Worm (Caenorhabditis elegans) whole organism, L1 larva: ENCODE data around the gene bath-15.

Experiments
- C04F5.9 ChIP-seq: sonication (generic microtip); optimal IDR thresholded peaks from 2 replicates; lab custom pipeline; 2016; ENCODE audit warnings: missing genetic modification characterization, missing compliant biosample characterization
- C16A3.4 ChIP-seq: fragments of 150-350 bp; optimal IDR thresholded peaks from 2 replicates; lab custom pipeline; 2014; ENCODE audit warnings: missing biosample characterization, missing genetic modification characterization
- C34B4.2 ChIP-seq: sonication (generic microtip); optimal IDR thresholded peaks from 2 replicates; lab custom pipeline; 2017; ENCODE audit warnings: mild to moderate bottlenecking, missing genetic modification characterization, missing compliant biosample characterization
- F16B12.6 ChIP-seq: fragments of 150-350 bp; optimal IDR thresholded peaks from 2 replicates; lab custom pipeline; 2014; ENCODE audit warnings: missing biosample characterization, missing genetic modification characterization
- ama-1 ChIP-seq: fragments of 150-350 bp; optimal IDR thresholded peaks from 2 replicates; lab custom pipeline; 2014
- blmp-1 ChIP-seq: fragments of 150-350 bp; optimal IDR thresholded peaks from 2 replicates; lab custom pipeline; 2014; ENCODE audit warnings: missing biosample characterization, missing genetic modification characterization
- ceh-8 ChIP-seq: fragments of 200-800 bp; sonication (Bioruptor generic); optimal IDR thresholded peaks from 2 replicates; lab custom pipeline; 2018; ENCODE audit warnings: mild to moderate bottlenecking, missing genetic modification characterization, moderate library complexity, missing compliant biosample characterization
- dpl-1 ChIP-seq, 3 experiments: fragments of 150-350 bp in 2 of 3; sonication (generic microtip) in 1 of 3; optimal IDR thresholded peaks; 2 replicates each; lab custom pipeline; 2014 to 2017; ENCODE audit warnings: missing biosample characterization in 3 of 3, missing genetic modification characterization in 3 of 3, missing genetic modification reagents in 3 of 3
- dsc-1 ChIP-seq: sonication (generic microtip); optimal IDR thresholded peaks from 2 replicates; lab custom pipeline; 2016; ENCODE audit warnings: mild to moderate bottlenecking, missing genetic modification characterization, missing compliant biosample characterization
- efl-1 ChIP-seq, 4 experiments: fragments of 150-350 bp; optimal IDR thresholded peaks in 3 of 4; peaks in 1 of 4; 1 replicate in 1 of 4; 2 replicates in 3 of 4; lab custom pipeline; 2014; ENCODE audit warnings: missing biosample characterization in 2 of 4, missing genetic modification characterization in 2 of 4, missing genetic modification reagents in 2 of 4
- efl-3 ChIP-seq: fragments of 200-800 bp; sonication (Bioruptor generic); optimal IDR thresholded peaks from 2 replicates; lab custom pipeline; 2018; ENCODE audit warnings: mild to moderate bottlenecking, missing genetic modification characterization, missing compliant biosample characterization
- elt-3 ChIP-seq, 6 experiments: fragments of 150-350 bp in 1 of 6; sonication (generic microtip); optimal IDR thresholded peaks; 2 replicates each; lab custom pipeline; 2017 to 2018; ENCODE audit warnings: missing biosample characterization in 6 of 6, missing genetic modification characterization in 6 of 6, inconsistent platforms in 1 of 6
- ets-5 ChIP-seq: fragments of 200-800 bp; sonication (Bioruptor generic); IDR thresholded peaks from 2 replicates; pipeline ENCODE4 v1.3.6; 2022; ENCODE audit warnings: missing genetic modification characterization, missing compliant biosample characterization
- fkh-10 ChIP-seq: sonication (generic microtip); optimal IDR thresholded peaks from 2 replicates; lab custom pipeline; 2017; ENCODE audit warnings: missing biosample characterization, missing genetic modification reagents, missing genetic modification characterization
- fkh-4 ChIP-seq: sonication (generic microtip); optimal IDR thresholded peaks from 2 replicates; lab custom pipeline; 2016; ENCODE audit warnings: missing compliant biosample characterization, missing genetic modification characterization, borderline replicate concordance
- fkh-8 ChIP-seq: sonication (generic microtip); optimal IDR thresholded peaks from 2 replicates; lab custom pipeline; 2016; ENCODE audit warnings: mild to moderate bottlenecking, missing genetic modification characterization, missing compliant biosample characterization
- grh-1 ChIP-seq: fragments of 200-800 bp; sonication (Bioruptor generic); IDR thresholded peaks from 2 replicates; pipeline ENCODE4 v1.3.6; 2022; ENCODE audit warnings: missing genetic modification reagents, missing genetic modification characterization, missing compliant biosample characterization
- irx-1 ChIP-seq: sonication (generic microtip); optimal IDR thresholded peaks from 2 replicates; lab custom pipeline; 2016; ENCODE audit warnings: missing genetic modification characterization, missing compliant biosample characterization
- isw-1 ChIP-seq: fragments of 200-800 bp; sonication (Bioruptor generic); IDR thresholded peaks from 2 replicates; pipeline ENCODE4 v1.3.6; 2022; ENCODE audit warnings: missing genetic modification characterization, missing compliant biosample characterization
- lin-14 ChIP-seq: fragments of 200-800 bp; sonication (Bioruptor generic); optimal IDR thresholded peaks from 2 replicates; lab custom pipeline; 2018; ENCODE audit warnings: mild to moderate bottlenecking, missing genetic modification characterization, moderate library complexity, missing compliant biosample characterization
- lir-3 ChIP-seq: sonication (generic microtip); optimal IDR thresholded peaks from 2 replicates; lab custom pipeline; 2016; ENCODE audit warnings: mild to moderate bottlenecking, missing genetic modification characterization, moderate library complexity, missing compliant biosample characterization; ENCODE audit not compliant: poor library complexity
- lsy-2 ChIP-seq, 2 experiments: fragments of 150-350 bp; optimal IDR thresholded peaks; 2 replicates each; lab custom pipeline; 2014; ENCODE audit warnings: missing biosample characterization in 2 of 2, missing genetic modification characterization in 2 of 2
- mab-9 ChIP-seq: fragments of 200-800 bp; sonication (Bioruptor generic); IDR thresholded peaks from 2 replicates; pipeline ENCODE4 v1.3.6; 2022; ENCODE audit warnings: missing genetic modification reagents, missing genetic modification characterization, missing compliant biosample characterization
- mdl-1 ChIP-seq, 2 experiments: fragments of 150-350 bp; optimal IDR thresholded peaks; 2 replicates each; lab custom pipeline; 2014 to 2017; ENCODE audit warnings: missing biosample characterization in 2 of 2, missing genetic modification characterization in 2 of 2, inconsistent platforms in 1 of 2
- nhr-11 ChIP-seq: fragments of 150-350 bp; optimal IDR thresholded peaks from 2 replicates; lab custom pipeline; 2014; ENCODE audit warnings: missing biosample characterization, missing genetic modification characterization
- nhr-19 ChIP-seq: fragments of 200-800 bp; sonication (Bioruptor generic); conservative IDR thresholded peaks from 2 replicates; pipeline ENCODE4 v1.3.6; 2022; ENCODE audit warnings: missing genetic modification characterization, missing compliant biosample characterization
- nhr-237 ChIP-seq: fragments of 150-350 bp; optimal IDR thresholded peaks from 2 replicates; lab custom pipeline; 2014; ENCODE audit warnings: missing biosample characterization, missing genetic modification characterization
- nhr-28 ChIP-seq: fragments of 150-350 bp; optimal IDR thresholded peaks from 2 replicates; lab custom pipeline; 2014; ENCODE audit warnings: missing biosample characterization, missing genetic modification characterization
- nhr-47 ChIP-seq: sonication (generic microtip); optimal IDR thresholded peaks from 2 replicates; lab custom pipeline; 2016; ENCODE audit warnings: mild to moderate bottlenecking, missing genetic modification characterization, moderate library complexity, missing compliant biosample characterization
- nhr-71 ChIP-seq: sonication (generic microtip); optimal IDR thresholded peaks from 2 replicates; lab custom pipeline; 2016; ENCODE audit warnings: mild to moderate bottlenecking, missing genetic modification characterization, moderate library complexity, missing compliant biosample characterization
- nhr-85 ChIP-seq: sonication (generic microtip); peaks from one replicate; lab custom pipeline; 2016; ENCODE audit warnings: missing genetic modification characterization, inconsistent platforms, missing compliant biosample characterization
- pag-3 ChIP-seq: sonication (generic microtip); optimal IDR thresholded peaks from 2 replicates; lab custom pipeline; 2017; ENCODE audit warnings: missing genetic modification characterization, mild to moderate bottlenecking, missing compliant biosample characterization, antibody characterized with exemption, borderline replicate concordance; ENCODE audit not compliant: insufficient read depth
- pax-3 ChIP-seq: fragments of 200-800 bp; sonication (Bioruptor generic); optimal IDR thresholded peaks from 2 replicates; lab custom pipeline; 2018; ENCODE audit warnings: mild to moderate bottlenecking, missing genetic modification characterization, moderate library complexity, missing compliant biosample characterization
- skn-1 ChIP-seq: fragments of 150-350 bp; optimal IDR thresholded peaks from 2 replicates; lab custom pipeline; 2014; ENCODE audit warnings: missing biosample characterization, missing genetic modification characterization
- snpc-4 ChIP-seq: fragments of 150-350 bp; optimal IDR thresholded peaks from 2 replicates; lab custom pipeline; 2014; ENCODE audit warnings: missing biosample characterization, missing genetic modification characterization
- snu-23 ChIP-seq: sonication (generic microtip); optimal IDR thresholded peaks from 2 replicates; lab custom pipeline; 2016; ENCODE audit warnings: missing genetic modification characterization, missing compliant biosample characterization
- sox-4 ChIP-seq: sonication (generic microtip); optimal IDR thresholded peaks from 2 replicates; lab custom pipeline; 2016; ENCODE audit warnings: missing genetic modification characterization, missing compliant biosample characterization
- sup-37 ChIP-seq: fragments of 200-800 bp; sonication (Bioruptor generic); optimal IDR thresholded peaks from 2 replicates; lab custom pipeline; 2018; ENCODE audit warnings: mild to moderate bottlenecking, missing genetic modification characterization, missing compliant biosample characterization
- swsn-7 ChIP-seq: sonication (generic microtip); optimal IDR thresholded peaks from 2 replicates; lab custom pipeline; 2016; ENCODE audit warnings: missing genetic modification characterization, missing compliant biosample characterization
- tbx-2 ChIP-seq: sonication (generic microtip); optimal IDR thresholded peaks from 2 replicates; lab custom pipeline; 2016; ENCODE audit warnings: missing genetic modification characterization, missing compliant biosample characterization
- unc-30 ChIP-seq: sonication (generic microtip); optimal IDR thresholded peaks from 2 replicates; lab custom pipeline; 2017; ENCODE audit warnings: missing biosample characterization, missing genetic modification characterization
- unc-62 ChIP-seq: fragments of 150-350 bp; optimal IDR thresholded peaks from 2 replicates; lab custom pipeline; 2014; ENCODE audit warnings: missing biosample characterization, missing genetic modification reagents, missing genetic modification characterization
- vab-15 ChIP-seq: sonication (generic microtip); optimal IDR thresholded peaks from 2 replicates; lab custom pipeline; 2017; ENCODE audit warnings: missing genotype, mild to moderate bottlenecking, missing genetic modification characterization, missing compliant biosample characterization
- xbp-1 ChIP-seq: sonication (generic microtip); optimal IDR thresholded peaks from 2 replicates; lab custom pipeline; 2016; ENCODE audit warnings: missing genetic modification characterization, missing compliant biosample characterization
- zag-1 ChIP-seq: fragments of 150-350 bp; optimal IDR thresholded peaks from 2 replicates; lab custom pipeline; 2014; ENCODE audit warnings: missing biosample characterization, missing genetic modification characterization
- zip-4 ChIP-seq: fragments of 200-800 bp; sonication (Bioruptor generic); optimal IDR thresholded peaks from 2 replicates; lab custom pipeline; 2018; ENCODE audit warnings: mild to moderate bottlenecking, missing genetic modification characterization, moderate library complexity, missing compliant biosample characterization
- ztf-11 ChIP-seq, 2 experiments: sonication (generic microtip); optimal IDR thresholded peaks; 2 replicates each; lab custom pipeline; 2016 to 2017; ENCODE audit warnings: missing genetic modification characterization in 2 of 2, missing biosample characterization in 1 of 2, missing compliant biosample characterization in 1 of 2
- ztf-4 ChIP-seq: fragments of 150-350 bp; optimal IDR thresholded peaks from 2 replicates; lab custom pipeline; 2014; ENCODE audit warnings: missing biosample characterization, missing genetic modification characterization

The bath-15 gene

DNA sequence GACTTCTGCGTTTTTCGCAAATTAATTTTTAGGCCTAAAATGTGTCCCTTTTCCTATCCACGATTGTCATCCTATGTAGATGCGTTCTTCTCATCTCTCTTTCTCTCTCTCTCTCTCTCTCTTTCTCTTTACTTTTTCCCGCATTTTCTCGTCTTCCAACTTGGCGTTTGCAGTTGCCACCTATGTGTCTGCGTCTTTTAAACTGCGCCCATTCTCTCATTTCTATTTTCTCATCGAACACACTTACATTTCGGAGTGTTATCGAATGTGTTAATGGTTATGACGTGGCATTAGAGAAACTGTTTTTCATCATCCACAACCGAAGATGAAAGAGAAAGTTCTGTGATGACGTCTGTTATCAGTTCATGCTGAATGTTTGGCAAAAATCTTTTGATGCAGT is 47.3 kb downstream of the bath-15 start (continued):
- peak; percentile 73 for TF ChIP-seq nhr-71 (tag; lab: Kevin White, UChicago)
- no peak for TF ChIP-seq vab-15 (tag; lab: Kevin White, UChicago)
- TF ChIP-seq ama-1 (lab: Kevin White, UChicago) = peak; percentile 24
- TF ChIP-seq ztf-4 (tag; lab: Kevin White, UChicago) = no peak
- no peak for TF ChIP-seq C34B4.2 (tag; lab: Kevin White, UChicago)
- peak; percentile 71 for TF ChIP-seq snu-23
- peak; percentile 28 for TF ChIP-seq nhr-19
- TF ChIP-seq grh-1 (GFP tag; lab: Robert Waterston, UW) = no peak
- TF ChIP-seq C04F5.9 (tag; lab: Kevin White, UChicago) = no peak
- TF ChIP-seq fkh-10 (GFP tag; lab: Kevin White, UChicago) = no peak
- peak in 3 of 6 experiments; percentile 71 to 83 (median 78) for TF ChIP-seq elt-3 (tag; optimal IDR thresholded peaks at IDR 0.05; lab: Kevin White, UChicago)
- TF ChIP-seq mdl-1 (tag; optimal IDR thresholded peaks at IDR 0.05; lab: Kevin White, UChicago) = peak in 1 of 2 experiments; percentile 5
- TF ChIP-seq zag-1 (tag; lab: Kevin White, UChicago) = no peak
- no peak for TF ChIP-seq C16A3.4 (tag; lab: Kevin White, UChicago)
- peak; percentile 5 for TF ChIP-seq swsn-7 (tag; lab: Kevin White, UChicago)
- no peak for TF ChIP-seq dsc-1 (tag; lab: Kevin White, UChicago)
- TF ChIP-seq lin-14 = peak; percentile 90
- peak; percentile 70 for TF ChIP-seq skn-1 (tag; lab: Kevin White, UChicago)
- TF ChIP-seq ceh-8 (GFP tag; lab: Kevin White, UChicago) = no peak
- no peak for TF ChIP-seq irx-1
- TF ChIP-seq fkh-8 (tag; lab: Kevin White, UChicago) = no peak
- no peak for TF ChIP-seq sup-37
- TF ChIP-seq nhr-237 (tag; lab: Kevin White, UChicago) = no peak
- peak; percentile 36 to 53 for TF ChIP-seq lsy-2 (tag; optimal IDR thresholded peaks at IDR 0.05; lab: Kevin White, UChicago)
- peak; percentile 2 for TF ChIP-seq zip-4
- TF ChIP-seq dpl-1 (GFP tag; optimal IDR thresholded peaks at IDR 0.05; lab: Kevin White, UChicago) = peak; percentile 17 to 30 (median 29)
- no peak for TF ChIP-seq nhr-28 (tag; lab: Kevin White, UChicago)
- TF ChIP-seq pax-3 = no peak
- no peak for TF ChIP-seq pag-3 (tag; lab: Kevin White, UChicago)
- no peak for TF ChIP-seq ets-5 (GFP tag; lab: Robert Waterston, UW)

DNA sequence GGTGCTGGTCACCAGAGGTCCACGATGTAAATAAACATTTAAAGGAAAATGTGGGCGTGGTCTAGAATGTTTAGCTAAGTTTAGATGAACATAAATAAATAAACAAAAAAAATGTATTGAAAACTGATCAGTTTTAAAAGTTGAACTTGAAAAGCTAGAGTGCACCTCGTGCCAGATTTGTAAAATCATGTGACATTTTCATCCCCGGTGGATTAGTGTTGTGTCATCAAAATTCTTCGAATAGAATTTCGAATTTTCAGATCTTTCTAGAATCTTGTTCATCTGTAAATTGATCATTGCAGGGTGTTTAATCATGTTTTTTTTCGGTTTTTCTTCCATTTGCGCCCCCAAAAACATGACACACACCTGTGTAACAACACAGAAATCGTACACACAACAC is 49.3 kb downstream of the bath-15 start:
- TF ChIP-seq vab-15 (tag; lab: Kevin White, UChicago) (no peak), tbx-2 (no peak), fkh-4 (tag; lab: Kevin White, UChicago) (no peak), pag-3 (tag; lab: Kevin White, UChicago) (no peak), F16B12.6 (tag; lab: Kevin White, UChicago) (no peak), lin-14 (no peak), C34B4.2 (tag; lab: Kevin White, UChicago) (no peak), unc-30 (tag; lab: Kevin White, UChicago) (no peak), ets-5 (GFP tag; lab: Robert Waterston, UW) (no peak), zag-1 (tag; lab: Kevin White, UChicago) (no peak), nhr-47 (tag; lab: Kevin White, UChicago) (peak; percentile 41), pax-3 (peak; percentile 29), fkh-10 (GFP tag; lab: Kevin White, UChicago) (no peak), nhr-11 (tag; lab: Kevin White, UChicago) (no peak), swsn-7 (tag; lab: Kevin White, UChicago) (no peak), xbp-1 (tag; lab: Kevin White, UChicago) (no peak), nhr-237 (tag; lab: Kevin White, UChicago) (no peak), ama-1 (lab: Kevin White, UChicago) (no peak), blmp-1 (tag; lab: Kevin White, UChicago) (no peak), lir-3 (tag; lab: Kevin White, UChicago) (no peak), sox-4 (tag; lab: Kevin White, UChicago) (no peak), irx-1 (no peak), snpc-4 (tag; lab: Kevin White, UChicago) (no peak), nhr-71 (tag; lab: Kevin White, UChicago) (peak; percentile 42), snu-23 (peak; percentile 16), efl-1 (optimal IDR thresholded peaks at IDR 0.05; lab: Kevin White, UChicago) (no peak), efl-1 (GFP tag; optimal IDR thresholded peaks at IDR 0.05 in 1 of 2; lab: Kevin White, UChicago) (no peak), nhr-85 (tag; lab: Kevin White, UChicago) (no peak), efl-3 (no peak), dsc-1 (tag; lab: Kevin White, UChicago) (peak; percentile 62), ztf-11 (tag; optimal IDR thresholded peaks at IDR 0.05; lab: Kevin White, UChicago) (no peak), mab-9 (GFP tag; lab: Robert Waterston, UW) (no peak), C16A3.4 (tag; lab: Kevin White, UChicago) (no peak), ztf-4 (tag; lab: Kevin White, UChicago) (no peak), fkh-8 (tag; lab: Kevin White, UChicago) (peak; percentile 68), unc-62 (GFP tag; lab: Kevin White, UChicago) (no peak), zip-4 (no peak), isw-1 (GFP tag; lab: Robert Waterston, UW) (no peak)
